Worm (Caenorhabditis elegans) whole organism, L2 larva: ENCODE data around the gene C45G9.10.

ENCODE experiments used
- C34F6.9 ChIP-seq: fragments of 150-350 bp; optimal IDR thresholded peaks from 2 replicates; lab custom pipeline; 2014; ENCODE audit warnings: missing biosample characterization, missing genetic modification characterization
- F13H6.1 ChIP-seq: sonication (generic microtip); optimal IDR thresholded peaks from 2 replicates; lab custom pipeline; 2016; ENCODE audit warnings: missing genetic modification characterization, missing compliant biosample characterization
- R02D3.7 ChIP-seq: fragments of 150-350 bp; optimal IDR thresholded peaks from 2 replicates; lab custom pipeline; 2014; ENCODE audit warnings: missing biosample characterization, missing genetic modification characterization
- Y55F3AM.14 ChIP-seq: fragments of 200-800 bp; sonication (Bioruptor generic); optimal IDR thresholded peaks from 2 replicates; lab custom pipeline; 2018; ENCODE audit warnings: mild to moderate bottlenecking, missing genetic modification characterization, missing compliant biosample characterization
- ZK546.5 ChIP-seq: sonication (generic microtip); optimal IDR thresholded peaks from 2 replicates; lab custom pipeline; 2017; ENCODE audit warnings: missing biosample characterization, missing genetic modification characterization
- alr-1 ChIP-seq: fragments of 150-350 bp; optimal IDR thresholded peaks from 2 replicates; lab custom pipeline; 2014; ENCODE audit warnings: missing biosample characterization, missing genetic modification characterization
- aly-2 ChIP-seq: fragments of 150-350 bp; optimal IDR thresholded peaks from 2 replicates; lab custom pipeline; 2014; ENCODE audit warnings: missing biosample characterization, missing genetic modification characterization
- ama-1 ChIP-seq: fragments of 150-350 bp; optimal IDR thresholded peaks from 2 replicates; lab custom pipeline; 2018; ENCODE audit warnings: inconsistent platforms
- blmp-1 ChIP-seq: sonication (generic microtip); optimal IDR thresholded peaks from 2 replicates; lab custom pipeline; 2017; ENCODE audit warnings: missing genetic modification characterization, mild to moderate bottlenecking, missing compliant biosample characterization, antibody characterized with exemption, moderate library complexity; ENCODE audit not compliant: insufficient read depth
- ceh-16 ChIP-seq: fragments of 150-350 bp; optimal IDR thresholded peaks from 2 replicates; lab custom pipeline; 2014; ENCODE audit warnings: missing biosample characterization, missing genetic modification characterization
- ceh-82 ChIP-seq: fragments of 150-350 bp; optimal IDR thresholded peaks from 2 replicates; lab custom pipeline; 2014; ENCODE audit warnings: missing biosample characterization, missing genetic modification characterization
- crh-2 ChIP-seq: sonication (generic microtip); optimal IDR thresholded peaks from 2 replicates; lab custom pipeline; 2017; ENCODE audit warnings: missing biosample characterization, missing genetic modification characterization
- dmd-4 ChIP-seq: sonication (generic microtip); optimal IDR thresholded peaks from 2 replicates; lab custom pipeline; 2017; ENCODE audit warnings: missing biosample characterization, missing genetic modification characterization
- egl-27 ChIP-seq: sonication (generic microtip); optimal IDR thresholded peaks from 3 replicates; lab custom pipeline; 2017; ENCODE audit warnings: missing biosample characterization, missing genetic modification reagents, missing genetic modification characterization
- elt-1 ChIP-seq: fragments of 150-350 bp; optimal IDR thresholded peaks from 2 replicates; lab custom pipeline; 2014; ENCODE audit warnings: missing biosample characterization, missing genetic modification characterization
- elt-3 ChIP-seq: sonication (generic microtip); optimal IDR thresholded peaks from 2 replicates; lab custom pipeline; 2017; ENCODE audit warnings: missing biosample characterization, missing genetic modification characterization
- fos-1 ChIP-seq: fragments of 150-350 bp; optimal IDR thresholded peaks from 2 replicates; lab custom pipeline; 2014; ENCODE audit warnings: missing biosample characterization, missing genetic modification characterization
- gmeb-1 ChIP-seq: fragments of 150-350 bp; optimal IDR thresholded peaks from 2 replicates; lab custom pipeline; 2014; ENCODE audit warnings: missing biosample characterization, missing genetic modification characterization
- lin-11 ChIP-seq: fragments of 150-350 bp; sonication (generic microtip); optimal IDR thresholded peaks from 2 replicates; lab custom pipeline; 2014; ENCODE audit warnings: missing biosample characterization, missing genetic modification characterization, inconsistent platforms, mixed read lengths
- lin-13 ChIP-seq: fragments of 150-350 bp; optimal IDR thresholded peaks from 2 replicates; lab custom pipeline; 2014; ENCODE audit warnings: missing biosample characterization, missing genetic modification reagents, missing genetic modification characterization
- lin-39 ChIP-seq: fragments of 150-350 bp; optimal IDR thresholded peaks from 2 replicates; lab custom pipeline; 2014; ENCODE audit warnings: missing biosample characterization, missing genetic modification reagents, missing genetic modification characterization
- lsy-2 ChIP-seq, 2 experiments: fragments of 150-350 bp in 1 of 2; sonication (generic microtip) in 1 of 2; optimal IDR thresholded peaks; 2 replicates each; lab custom pipeline; 2014 to 2017; ENCODE audit warnings: missing biosample characterization in 2 of 2, missing genetic modification characterization in 2 of 2
- mab-5 ChIP-seq: fragments of 150-350 bp; optimal IDR thresholded peaks from 2 replicates; lab custom pipeline; 2014; ENCODE audit warnings: missing biosample characterization, missing genetic modification characterization
- mbf-1 ChIP-seq: sonication (generic microtip); optimal IDR thresholded peaks from 2 replicates; lab custom pipeline; 2017; ENCODE audit warnings: missing biosample characterization, missing genetic modification characterization
- mdl-1 ChIP-seq, 2 experiments: fragments of 150-350 bp in 1 of 2; sonication (generic microtip) in 1 of 2; optimal IDR thresholded peaks; 2 replicates each; lab custom pipeline; 2017; ENCODE audit warnings: missing biosample characterization in 2 of 2, missing genetic modification characterization in 2 of 2
- nhr-10 ChIP-seq: sonication (generic microtip); optimal IDR thresholded peaks from 2 replicates; lab custom pipeline; 2017; ENCODE audit warnings: missing biosample characterization, missing genetic modification characterization
- nhr-11 ChIP-seq: fragments of 150-350 bp; optimal IDR thresholded peaks from 2 replicates; lab custom pipeline; 2014; ENCODE audit warnings: missing biosample characterization, missing genetic modification characterization
- nhr-12 ChIP-seq: fragments of 150-350 bp; optimal IDR thresholded peaks from 2 replicates; lab custom pipeline; 2014; ENCODE audit warnings: missing biosample characterization, missing genetic modification characterization
- nhr-129 ChIP-seq: fragments of 150-350 bp; optimal IDR thresholded peaks from 2 replicates; lab custom pipeline; 2014; ENCODE audit warnings: missing biosample characterization, missing genetic modification characterization
- nhr-21 ChIP-seq: fragments of 150-350 bp; optimal IDR thresholded peaks from 2 replicates; lab custom pipeline; 2014; ENCODE audit warnings: missing biosample characterization, missing genetic modification characterization
- nhr-23 ChIP-seq: fragments of 150-350 bp; optimal IDR thresholded peaks from 2 replicates; lab custom pipeline; 2014; ENCODE audit warnings: missing biosample characterization, missing genetic modification reagents, missing genetic modification characterization
- nhr-237 ChIP-seq: fragments of 150-350 bp; optimal IDR thresholded peaks from 2 replicates; lab custom pipeline; 2014; ENCODE audit warnings: missing biosample characterization, missing genetic modification characterization
- nhr-25 ChIP-seq: fragments of 150-350 bp; sonication (generic microtip); optimal IDR thresholded peaks from 3 replicates; lab custom pipeline; 2014; ENCODE audit warnings: missing biosample characterization, missing genetic modification characterization
- nhr-6 ChIP-seq: fragments of 150-350 bp; optimal IDR thresholded peaks from 2 replicates; lab custom pipeline; 2014; ENCODE audit warnings: missing biosample characterization, missing genetic modification characterization
- nhr-77 ChIP-seq: fragments of 150-350 bp; optimal IDR thresholded peaks from 2 replicates; lab custom pipeline; 2014; ENCODE audit warnings: missing biosample characterization, missing genetic modification characterization
- peb-1 ChIP-seq: fragments of 150-350 bp; optimal IDR thresholded peaks from 2 replicates; lab custom pipeline; 2014; ENCODE audit warnings: missing biosample characterization, missing genetic modification characterization
- sem-4 ChIP-seq: fragments of 150-350 bp; optimal IDR thresholded peaks from 2 replicates; lab custom pipeline; 2014; ENCODE audit warnings: missing biosample characterization, missing genetic modification reagents, missing genetic modification characterization
- skn-1 ChIP-seq: sonication (generic microtip); optimal IDR thresholded peaks from 2 replicates; lab custom pipeline; 2017; ENCODE audit warnings: missing biosample characterization, missing genetic modification characterization
- sma-3 ChIP-seq: sonication (generic microtip); optimal IDR thresholded peaks from 2 replicates; lab custom pipeline; 2016; ENCODE audit warnings: missing genetic modification reagents, missing genetic modification characterization, missing compliant biosample characterization
- sma-9 ChIP-seq, 2 experiments: fragments of 150-350 bp in 1 of 2; sonication (generic microtip) in 1 of 2; optimal IDR thresholded peaks; 2 replicates each; lab custom pipeline; 2014 to 2016; ENCODE audit warnings: missing genetic modification characterization in 2 of 2, mild to moderate bottlenecking in 1 of 2, missing biosample characterization in 1 of 2, missing compliant biosample characterization in 1 of 2, missing genetic modification reagents in 1 of 2, moderate library complexity in 1 of 2
- snpc-4 ChIP-seq: fragments of 150-350 bp; optimal IDR thresholded peaks from 2 replicates; lab custom pipeline; 2014; ENCODE audit warnings: missing biosample characterization, missing genetic modification characterization
- unc-39 ChIP-seq: fragments of 150-350 bp; optimal IDR thresholded peaks from 2 replicates; lab custom pipeline; 2014; ENCODE audit warnings: missing biosample characterization, missing genetic modification characterization
- unc-55 ChIP-seq: fragments of 150-350 bp; sonication (generic microtip); optimal IDR thresholded peaks from 3 replicates; lab custom pipeline; 2014; ENCODE audit warnings: missing biosample characterization, missing genetic modification reagents, missing genetic modification characterization
- unc-62 ChIP-seq: fragments of 150-350 bp; optimal IDR thresholded peaks from 2 replicates; lab custom pipeline; 2014; ENCODE audit warnings: missing biosample characterization, missing genetic modification reagents, missing genetic modification characterization
- zag-1 ChIP-seq: fragments of 150-350 bp; optimal IDR thresholded peaks from 2 replicates; lab custom pipeline; 2014; ENCODE audit warnings: missing biosample characterization, missing genetic modification characterization
- ztf-1 ChIP-seq: fragments of 200-800 bp; sonication (Bioruptor generic); conservative IDR thresholded peaks from 2 replicates; pipeline ENCODE4 v1.3.6; 2022; ENCODE audit warnings: missing genetic modification characterization, missing compliant biosample characterization
- ztf-11 ChIP-seq: sonication (generic microtip); optimal IDR thresholded peaks from 2 replicates; lab custom pipeline; 2017; ENCODE audit warnings: missing biosample characterization, missing genetic modification characterization
- ztf-4 ChIP-seq: fragments of 150-350 bp; optimal IDR thresholded peaks from 2 replicates; lab custom pipeline; 2014; ENCODE audit warnings: missing biosample characterization, missing genetic modification characterization

C45G9.10 gene

ce11 chrIII:5024393-5024964 lies 37.2 kb downstream of the C45G9.10 start, which contains the start of gene pcf-11:
pcf-11 (plus strand) TSS chrIII:5024914.
- no peak for TF ChIP-seq Y55F3AM.14 (GFP tag; lab: Kevin White, UChicago)
- no peak for TF ChIP-seq peb-1 (tag; lab: Kevin White, UChicago)
- TF ChIP-seq ztf-4 (tag; lab: Kevin White, UChicago), result no peak
- peak; percentile 52 for TF ChIP-seq nhr-129
- peak; percentile 20 for TF ChIP-seq sma-9 (GFP tag; optimal IDR thresholded peaks at IDR 0.05; lab: Kevin White, UChicago)
- TF ChIP-seq sma-9 (tag; optimal IDR thresholded peaks at IDR 0.05; lab: Kevin White, UChicago), result no peak
- peak; percentile 66 to 77 for TF ChIP-seq mdl-1 (tag; optimal IDR thresholded peaks at IDR 0.05; lab: Kevin White, UChicago)
- no peak for TF ChIP-seq ceh-82
- peak; percentile 84 for TF ChIP-seq crh-2 (tag; lab: Kevin White, UChicago)
- TF ChIP-seq ama-1, result peak; percentile 83
- TF ChIP-seq ZK546.5 (tag; lab: Kevin White, UChicago), result no peak
- no peak for TF ChIP-seq nhr-237 (tag; lab: Kevin White, UChicago)
- TF ChIP-seq sma-3 (GFP tag; lab: Kevin White, UChicago), result peak; percentile 42
- no peak for TF ChIP-seq elt-1 (tag; lab: Kevin White, UChicago)
- TF ChIP-seq nhr-10 (tag; lab: Kevin White, UChicago), result no peak
- no peak for TF ChIP-seq egl-27 (tag; lab: Kevin White, UChicago)
- TF ChIP-seq alr-1 (tag; lab: Kevin White, UChicago), result no peak
- TF ChIP-seq nhr-23 (tag; lab: Kevin White, UChicago), result no peak
- peak; percentile 43 to 63 for TF ChIP-seq lsy-2 (tag; optimal IDR thresholded peaks at IDR 0.05; lab: Kevin White, UChicago)
- peak; percentile 64 for TF ChIP-seq lin-13 (GFP tag; lab: Kevin White, UChicago)
- peak; percentile 46 for TF ChIP-seq fos-1
- TF ChIP-seq aly-2, result no peak
- TF ChIP-seq unc-55 (GFP tag; lab: Kevin White, UChicago), result peak; percentile 77
- TF ChIP-seq F13H6.1 (tag; lab: Kevin White, UChicago), result peak; percentile 48
- no peak for TF ChIP-seq nhr-12 (tag; lab: Kevin White, UChicago)
- peak; percentile 50 for TF ChIP-seq gmeb-1
- no peak for TF ChIP-seq nhr-21
- no peak for TF ChIP-seq lin-39 (tag; lab: Kevin White, UChicago)
- no peak for TF ChIP-seq nhr-11 (tag; lab: Kevin White, UChicago)
- TF ChIP-seq R02D3.7 (tag; lab: Kevin White, UChicago), result no peak
- no peak for TF ChIP-seq mbf-1
- TF ChIP-seq unc-39, result no peak
- TF ChIP-seq ztf-11 (tag; lab: Kevin White, UChicago), result no peak
- no peak for TF ChIP-seq zag-1 (tag; lab: Kevin White, UChicago)
- TF ChIP-seq ztf-1 (GFP tag; lab: Robert Waterston, UW), result no peak
- TF ChIP-seq skn-1 (tag; lab: Kevin White, UChicago), result no peak
- peak; percentile 68 for TF ChIP-seq sem-4
- TF ChIP-seq unc-62 (GFP tag; lab: Kevin White, UChicago), result no peak
- TF ChIP-seq nhr-25 (tag; lab: Kevin White, UChicago), result peak; percentile 44
- TF ChIP-seq elt-3 (tag; lab: Kevin White, UChicago), result no peak
- no peak for TF ChIP-seq snpc-4 (tag; lab: Kevin White, UChicago)
- TF ChIP-seq lin-11 (tag; lab: Kevin White, UChicago), result peak; percentile 75
- TF ChIP-seq ceh-16 (tag; lab: Kevin White, UChicago), result no peak
- peak; percentile 31 for TF ChIP-seq mab-5 (tag; lab: Kevin White, UChicago)
- peak; percentile 84 for TF ChIP-seq C34F6.9 (tag; lab: Kevin White, UChicago)
- no peak for TF ChIP-seq nhr-77
- no peak for TF ChIP-seq nhr-6 (tag; lab: Kevin White, UChicago)
- peak; percentile 47 for TF ChIP-seq blmp-1 (tag; lab: Kevin White, UChicago)
- TF ChIP-seq dmd-4 (tag; lab: Kevin White, UChicago), result no peak
